Fruit fly (Drosophila melanogaster) whole organism, embryonic: Measurements from ENCODE around the gene Cnep1r2.

Experiments used
- Bteb2 ChIP-seq: fragments of 200-800 bp; sonication (Bioruptor generic); optimal IDR thresholded peaks from 2 replicates; lab custom pipeline; 2016; ENCODE audit warnings: missing biosample characterization, missing genetic modification characterization
- CG10654 ChIP-seq: fragments of 200-800 bp; sonication (Bioruptor generic); optimal IDR thresholded peaks from 2 replicates; lab custom pipeline; 2016; ENCODE audit warnings: missing biosample characterization, missing genetic modification characterization
- CG11695 ChIP-seq: fragments of 200-800 bp; sonication (Bioruptor generic); IDR thresholded peaks from 3 replicates; pipeline ENCODE4 v1.3.6; 2022; ENCODE audit warnings: missing biosample characterization, missing genetic modification characterization
- CG12769 ChIP-seq: fragments of 200-800 bp; sonication (Bioruptor generic); optimal IDR thresholded peaks from 2 replicates; lab custom pipeline; 2019; ENCODE audit warnings: missing biosample characterization, mild to moderate bottlenecking, missing genetic modification characterization, moderate library complexity
- CG14860 ChIP-seq: fragments of 200-800 bp; sonication (Bioruptor generic); IDR thresholded peaks from 3 replicates; pipeline ENCODE4 v1.3.6; 2022; ENCODE audit warnings: missing biosample characterization, missing genetic modification characterization; ENCODE audit not compliant: partially characterized antibody
- CG17186 ChIP-seq: fragments of 200-800 bp; sonication (Bioruptor generic); optimal IDR thresholded peaks from 3 replicates; lab custom pipeline; 2017; ENCODE audit warnings: missing biosample characterization, missing genetic modification reagents, missing genetic modification characterization
- CG17385 ChIP-seq: fragments of 200-800 bp; sonication (Bioruptor generic); optimal IDR thresholded peaks from 3 replicates; lab custom pipeline; 2018; ENCODE audit warnings: missing biosample characterization, mild to moderate bottlenecking, missing genetic modification characterization
- CG18476 ChIP-seq: fragments of 200-800 bp; sonication (Bioruptor generic); optimal IDR thresholded peaks from 2 replicates; lab custom pipeline; 2016; ENCODE audit warnings: missing biosample characterization, mild to moderate bottlenecking, missing genetic modification characterization
- CG18764 ChIP-seq: fragments of 200-800 bp; sonication (Bioruptor generic); optimal IDR thresholded peaks from 3 replicates; lab custom pipeline; 2016; ENCODE audit warnings: missing biosample characterization, missing genetic modification characterization
- CG3163 ChIP-seq: fragments of 200-800 bp; sonication (Bioruptor generic); optimal IDR thresholded peaks from 3 replicates; lab custom pipeline; 2016; ENCODE audit warnings: missing biosample characterization, missing genetic modification characterization
- CG33213 ChIP-seq: fragments of 200-800 bp; sonication (Bioruptor generic); optimal IDR thresholded peaks from 3 replicates; lab custom pipeline; 2016; ENCODE audit warnings: missing biosample characterization, missing genetic modification characterization
- CG3407 ChIP-seq: fragments of 200-800 bp; sonication (Bioruptor generic); optimal IDR thresholded peaks from 2 replicates; lab custom pipeline; 2018; ENCODE audit warnings: missing biosample characterization, mild to moderate bottlenecking, missing genetic modification characterization
- CG5953 ChIP-seq: fragments of 200-800 bp; sonication (Bioruptor generic); IDR thresholded peaks from 2 replicates; pipeline ENCODE4 v1.3.6; 2022; ENCODE audit warnings: missing biosample characterization, missing genetic modification characterization
- CG9609 ChIP-seq: fragments of 200-800 bp; sonication (Bioruptor generic); optimal IDR thresholded peaks from 3 replicates; lab custom pipeline; 2016; ENCODE audit warnings: missing biosample characterization, missing genetic modification characterization
- CG9727 ChIP-seq: fragments of 200-800 bp; sonication (Bioruptor generic); optimal IDR thresholded peaks from 3 replicates; lab custom pipeline; 2017; ENCODE audit warnings: missing biosample characterization, mild to moderate bottlenecking, missing genetic modification characterization
- CG9797 ChIP-seq: fragments of 200-800 bp; sonication (Bioruptor generic); optimal IDR thresholded peaks from 3 replicates; lab custom pipeline; 2018; ENCODE audit warnings: missing biosample characterization, mild to moderate bottlenecking, missing genetic modification characterization
- D19B ChIP-seq: fragments of 200-800 bp; sonication (Bioruptor generic); optimal IDR thresholded peaks from 2 replicates; lab custom pipeline; 2017; ENCODE audit warnings: missing biosample characterization, mild to moderate bottlenecking, missing genetic modification characterization
- Dad ChIP-seq: fragments of 200-800 bp; sonication (Bioruptor generic); optimal IDR thresholded peaks from 3 replicates; lab custom pipeline; 2016; ENCODE audit warnings: missing biosample characterization, missing genetic modification characterization
- Deaf1 ChIP-seq: fragments of 200-800 bp; optimal IDR thresholded peaks from 3 replicates; lab custom pipeline; 2019; ENCODE audit warnings: missing biosample characterization, mild to moderate bottlenecking, missing genetic modification characterization, moderate library complexity
- Doc2 ChIP-seq: fragments of 200-800 bp; sonication (Bioruptor generic); IDR thresholded peaks from 2 replicates; pipeline ENCODE4 v1.3.6; 2022; ENCODE audit warnings: missing biosample characterization, missing genetic modification characterization
- Fer1 ChIP-seq: fragments of 200-800 bp; sonication (Bioruptor generic); optimal IDR thresholded peaks from 2 replicates; lab custom pipeline; 2017; ENCODE audit warnings: missing biosample characterization, mild to moderate bottlenecking, missing genetic modification characterization
- HmgD ChIP-seq: fragments of 200-800 bp; sonication (Bioruptor generic); optimal IDR thresholded peaks from 3 replicates; lab custom pipeline; 2016; ENCODE audit warnings: missing biosample characterization, missing genetic modification characterization
- NC2β ChIP-seq: fragments of 200-800 bp; sonication (Bioruptor generic); optimal IDR thresholded peaks from 2 replicates; lab custom pipeline; 2016; ENCODE audit warnings: missing biosample characterization, missing genetic modification characterization
- Side ChIP-seq: fragments of 200-800 bp; sonication (Bioruptor generic); optimal IDR thresholded peaks from 2 replicates; lab custom pipeline; 2016; ENCODE audit warnings: missing biosample characterization, missing genetic modification characterization
- Stat92E ChIP-seq, 3 experiments: fragments of >200 bp in 2 of 3; fragments of 200-800 bp in 1 of 3; sonication (Bioruptor generic) in 1 of 3; optimal IDR thresholded peaks; 2 replicates each; lab custom pipeline; 2017 to 2019; ENCODE audit warnings: missing biosample characterization in 3 of 3, missing genetic modification characterization in 3 of 3, mild to moderate bottlenecking in 1 of 3, moderate library complexity in 1 of 3
- Xbp1 ChIP-seq: fragments of 200-800 bp; sonication (Bioruptor generic); optimal IDR thresholded peaks from 3 replicates; lab custom pipeline; 2016; ENCODE audit warnings: missing biosample characterization, mild to moderate bottlenecking, missing genetic modification characterization
- aop ChIP-seq: fragments of 200-800 bp; sonication (Bioruptor generic); IDR thresholded peaks from 2 replicates; pipeline ENCODE4 v1.3.6; 2022; ENCODE audit warnings: missing biosample characterization, missing genetic modification characterization
- cad ChIP-seq: fragments of >200 bp; optimal IDR thresholded peaks from 2 replicates; lab custom pipeline; 2017; ENCODE audit warnings: missing biosample characterization, missing genetic modification characterization
- chn ChIP-seq: fragments of 200-800 bp; sonication (Bioruptor generic); optimal IDR thresholded peaks from 2 replicates; lab custom pipeline; 2016; ENCODE audit warnings: missing biosample characterization, missing genetic modification characterization
- crol ChIP-seq: fragments of 200-800 bp; sonication (Bioruptor generic); IDR thresholded peaks from 2 replicates; pipeline ENCODE4 v1.3.6; 2022; ENCODE audit warnings: missing biosample characterization, missing genetic modification characterization
- eve ChIP-seq, 2 experiments: fragments of >200 bp; optimal IDR thresholded peaks; 2 replicates each; lab custom pipeline; 2017; ENCODE audit warnings: missing biosample characterization in 2 of 2, missing genetic modification characterization in 2 of 2
- fd64A ChIP-seq: fragments of 200-800 bp; sonication (Bioruptor generic); optimal IDR thresholded peaks from 3 replicates; lab custom pipeline; 2018; ENCODE audit warnings: missing biosample characterization, mild to moderate bottlenecking, missing genetic modification characterization
- ftz-f1 ChIP-seq: fragments of 200-800 bp; sonication (Bioruptor generic); optimal IDR thresholded peaks from 2 replicates; lab custom pipeline; 2016; ENCODE audit warnings: missing biosample characterization, missing genetic modification characterization
- her ChIP-seq: fragments of 200-800 bp; sonication (Bioruptor generic); optimal IDR thresholded peaks from 2 replicates; lab custom pipeline; 2016; ENCODE audit warnings: missing biosample characterization, missing genetic modification characterization
- insv ChIP-seq, 2 experiments: fragments of 200-800 bp; sonication (Bioruptor generic); optimal IDR thresholded peaks; 3 replicates each; lab custom pipeline; 2016 to 2018; ENCODE audit warnings: missing biosample characterization in 2 of 2, missing genetic modification characterization in 2 of 2
- inv ChIP-seq: fragments of 200-800 bp; sonication (Bioruptor generic); IDR thresholded peaks from 2 replicates; pipeline ENCODE4 v1.3.6; 2022; ENCODE audit warnings: missing biosample characterization, missing genetic modification characterization; ENCODE audit not compliant: partially characterized antibody
- luna ChIP-seq: fragments of 200-800 bp; sonication (Bioruptor generic); optimal IDR thresholded peaks from 2 replicates; lab custom pipeline; 2016; ENCODE audit warnings: missing biosample characterization, missing genetic modification characterization
- mld ChIP-seq: fragments of 200-800 bp; sonication (Bioruptor generic); IDR thresholded peaks from 3 replicates; pipeline ENCODE4 v1.3.6; 2022; ENCODE audit warnings: missing biosample characterization, missing genetic modification characterization; ENCODE audit not compliant: partially characterized antibody
- nau ChIP-seq: fragments of 200-800 bp; sonication (Bioruptor generic); optimal IDR thresholded peaks from 3 replicates; lab custom pipeline; 2017; ENCODE audit warnings: missing biosample characterization, mild to moderate bottlenecking, missing genetic modification characterization, missing genetic modification reagents
- otp ChIP-seq: fragments of 200-800 bp; sonication (Bioruptor generic); IDR thresholded peaks from 3 replicates; pipeline ENCODE4, ENCODE4 v1.3.6; 2022; ENCODE audit warnings: missing biosample characterization, missing genetic modification characterization
- p53 ChIP-seq: fragments of 200-800 bp; sonication (Bioruptor generic); optimal IDR thresholded peaks from 2 replicates; lab custom pipeline; 2016; ENCODE audit warnings: missing biosample characterization, missing genetic modification characterization
- rib ChIP-seq: fragments of 200-800 bp; sonication (Bioruptor generic); IDR thresholded peaks from 2 replicates; pipeline ENCODE4 v1.3.6; 2022; ENCODE audit warnings: missing biosample characterization, missing genetic modification characterization
- schlank ChIP-seq: fragments of 200-800 bp; sonication (Bioruptor generic); optimal IDR thresholded peaks from 2 replicates; lab custom pipeline; 2018; ENCODE audit warnings: missing biosample characterization, mild to moderate bottlenecking, missing genetic modification characterization
- sr ChIP-seq: fragments of 200-800 bp; sonication (Bioruptor generic); IDR thresholded peaks from 3 replicates; pipeline ENCODE4 v1.3.6; 2022; ENCODE audit warnings: missing biosample characterization, missing genetic modification characterization
- tio ChIP-seq: fragments of 200-800 bp; sonication (Bioruptor generic); optimal IDR thresholded peaks from 2 replicates; lab custom pipeline; 2017; ENCODE audit warnings: missing biosample characterization, missing genetic modification characterization, inconsistent platforms
- tup ChIP-seq: fragments of 200-800 bp; sonication (Bioruptor generic); optimal IDR thresholded peaks from 2 replicates; lab custom pipeline; 2016; ENCODE audit warnings: missing biosample characterization, mild to moderate bottlenecking, missing genetic modification characterization, moderate library complexity
- twi ChIP-seq: fragments of 200-800 bp; optimal IDR thresholded peaks from 2 replicates; lab custom pipeline; 2019; ENCODE audit warnings: missing biosample characterization, mild to moderate bottlenecking, missing genetic modification characterization, moderate library complexity
- vnd ChIP-seq: fragments of 200-800 bp; sonication (Bioruptor generic); IDR thresholded peaks from 3 replicates; pipeline ENCODE4 v1.3.6; 2022; ENCODE audit warnings: missing biosample characterization, missing genetic modification characterization; ENCODE audit not compliant: partially characterized antibody
- zen ChIP-seq: fragments of 200-800 bp; sonication (Bioruptor generic); optimal IDR thresholded peaks from 3 replicates; lab custom pipeline; 2018; ENCODE audit warnings: missing biosample characterization, mild to moderate bottlenecking, missing genetic modification characterization, moderate library complexity
- zfh1 ChIP-seq: fragments of 200-800 bp; sonication (Bioruptor generic); IDR thresholded peaks from 3 replicates; pipeline ENCODE4 v1.3.6; 2022; ENCODE audit warnings: missing biosample characterization, missing genetic modification characterization

Gene Cnep1r2

dm6 chr3L:10656451-10657198 lies 18.7 kb downstream of the Cnep1r2 start (continued):
- TF ChIP-seq vnd: no peak
- no peak for TF ChIP-seq CG9609
- peak; percentile 74 for TF ChIP-seq Fer1 (GFP tag; lab: Kevin White, UChicago)
- TF ChIP-seq zen (tag; lab: Kevin White, UChicago): no peak
- TF ChIP-seq Deaf1 (tag; lab: Kevin White, UChicago): no peak
- peak; percentile 54 for TF ChIP-seq CG10654 (GFP tag; lab: Kevin White, UChicago)
- TF ChIP-seq CG5953: peak; percentile 68
- peak; percentile 69 for TF ChIP-seq CG18764 (GFP tag; lab: Kevin White, UChicago)
- no peak for TF ChIP-seq CG14860 (GFP tag; lab: Robert Waterston, UW)
- TF ChIP-seq CG3163 (GFP tag; lab: Kevin White, UChicago): peak; percentile 45
- TF ChIP-seq cad (GFP tag; lab: Kevin White, UChicago): no peak
- TF ChIP-seq CG18476 (GFP tag; lab: Kevin White, UChicago): peak; percentile 37
- TF ChIP-seq Side (GFP tag; lab: Kevin White, UChicago): peak; percentile 67
- TF ChIP-seq CG17186 (GFP tag; lab: Kevin White, UChicago): no peak
- TF ChIP-seq ftz-f1 (GFP tag; lab: Kevin White, UChicago): no peak
- TF ChIP-seq NC2β (GFP tag; lab: Kevin White, UChicago): peak; percentile 61
- TF ChIP-seq HmgD: no peak
- no peak for TF ChIP-seq mld (GFP tag; lab: Robert Waterston, UW)
- TF ChIP-seq Xbp1 (GFP tag; lab: Kevin White, UChicago): peak; percentile 4
- peak; percentile 21 for TF ChIP-seq chn (GFP tag; lab: Kevin White, UChicago)
- TF ChIP-seq CG17385: peak; percentile 44
- peak; percentile 25; the same call in 2 of the 3 replicates for TF ChIP-seq sr (GFP tag; lab: Robert Waterston, UW)
- peak; percentile 86 for TF ChIP-seq nau (GFP tag; lab: Kevin White, UChicago)
- no peak for TF ChIP-seq luna
- peak; percentile 14; the same call in 1 of the 3 replicates for TF ChIP-seq zfh1 (GFP tag; lab: Robert Waterston, UW)
- peak; percentile 80 for TF ChIP-seq CG3407 (GFP tag; lab: Kevin White, UChicago)
- TF ChIP-seq CG9727 (GFP tag; lab: Kevin White, UChicago): peak; percentile 70
- no peak for TF ChIP-seq Stat92E (GFP tag; optimal IDR thresholded peaks at IDR 0.05; lab: Kevin White, UChicago)
- peak; percentile 70 for TF ChIP-seq CG12769 (tag; lab: Kevin White, UChicago)
- no peak for TF ChIP-seq insv (GFP tag; optimal IDR thresholded peaks at IDR 0.05; lab: Kevin White, UChicago)
- peak; percentile 61 for TF ChIP-seq her
- peak; percentile 97 for TF ChIP-seq twi (tag; lab: Kevin White, UChicago)
- TF ChIP-seq schlank (tag; lab: Kevin White, UChicago): peak; percentile 78
- peak; percentile 50 for TF ChIP-seq p53 (GFP tag; lab: Kevin White, UChicago)
- peak; percentile 18 for TF ChIP-seq Bteb2
- peak; percentile 35 for TF ChIP-seq D19B (GFP tag; lab: Kevin White, UChicago)
- no peak for TF ChIP-seq Doc2 (GFP tag; lab: Robert Waterston, UW)
- peak; percentile 11 for TF ChIP-seq Dad (GFP tag; lab: Kevin White, UChicago)
- no peak for TF ChIP-seq rib (GFP tag; lab: Robert Waterston, UW)
- TF ChIP-seq CG11695 (GFP tag; lab: Robert Waterston, UW): peak; percentile 15; the same call in 1 of the 3 replicates
- TF ChIP-seq fd64A (GFP tag; lab: Kevin White, UChicago): peak; percentile 85
- no peak for TF ChIP-seq crol
- TF ChIP-seq CG33213 (GFP tag; lab: Kevin White, UChicago): peak; percentile 80
- peak; percentile 61 for TF ChIP-seq tup
- TF ChIP-seq aop: no peak
- TF ChIP-seq CG9797: no peak
- no peak for TF ChIP-seq eve (GFP tag; optimal IDR thresholded peaks at IDR 0.05; lab: Kevin White, UChicago)
- peak; percentile 55 for TF ChIP-seq tio (GFP tag; lab: Kevin White, UChicago)
- no peak for TF ChIP-seq inv (GFP tag; lab: Robert Waterston, UW)
- TF ChIP-seq otp (GFP tag; lab: Robert Waterston, UW): peak; percentile 54; the same call in 1 of the 3 replicates
